Worm (Caenorhabditis elegans): Measurements from ENCODE around the gene clec-150.
A peak's percentile ranks its signal among the peaks of the same experiment; 100 is the strongest.

The clec-150 gene

ce11 chrIII:991581-991980, 10.9 kb upstream of the clec-150 start, which contains the start of gene trp-2:
TSS of gene trp-2 (plus strand) at chrIII:991881.
- TF ChIP-seq ceh-82 (tag; optimal IDR thresholded peaks at IDR 0.05) (no peak), nhr-42 (GFP tag; IDR thresholded peaks at IDR 0.05) (no peak), nhr-77 (tag; optimal IDR thresholded peaks at IDR 0.05) (no peak), lin-39 (tag; optimal IDR thresholded peaks at IDR 0.05) (no peak), nhr-28 (tag; optimal IDR thresholded peaks at IDR 0.05) (no peak), hif-1 (tag; optimal IDR thresholded peaks at IDR 0.05) (no peak), D1046.2 (GFP tag; IDR thresholded peaks at IDR 0.05) (no peak), daf-19 (GFP tag; conservative IDR thresholded peaks at IDR 0.05) (no peak), tra-1 (GFP tag; IDR thresholded peaks at IDR 0.05) (no peak), ceh-28 (tag; optimal IDR thresholded peaks at IDR 0.05) (no peak), lin-13 (GFP tag; optimal IDR thresholded peaks at IDR 0.05) (no peak), ces-1 (GFP tag; optimal IDR thresholded peaks at IDR 0.05) (no peak), lin-1 (GFP tag; IDR thresholded peaks at IDR 0.05) (no peak), zag-1 (tag; optimal IDR thresholded peaks at IDR 0.05) (no peak)

DNA sequence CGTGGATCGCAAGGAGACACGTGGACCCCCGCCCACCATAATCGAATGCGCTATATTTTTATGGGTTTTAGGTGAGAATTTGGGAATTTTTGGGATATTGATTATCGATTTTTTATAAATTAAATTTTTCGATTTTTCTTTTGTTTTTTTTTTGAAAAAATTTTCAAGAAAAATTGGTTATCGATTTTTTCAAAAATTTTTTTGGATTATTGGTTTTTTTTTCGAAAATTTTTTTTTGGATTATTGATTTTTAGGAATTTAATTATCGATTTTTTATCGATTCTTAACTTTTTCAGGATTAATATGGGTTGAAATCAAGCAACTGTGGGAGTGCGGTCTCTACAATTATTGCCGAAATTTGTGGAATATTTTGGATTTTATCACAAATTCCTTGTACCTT, 5.9 kb upstream of the clec-150 start:
- TF ChIP-seq egl-27 (tag; optimal IDR thresholded peaks at IDR 0.05) = no peak
- no peak for TF ChIP-seq ceh-62 (tag; optimal IDR thresholded peaks at IDR 0.05)
- TF ChIP-seq Y75B8A.6 (GFP tag; IDR thresholded peaks at IDR 0.05) = no peak
- TF ChIP-seq mdl-1 (tag; optimal IDR thresholded peaks at IDR 0.05) = no peak
- no peak for TF ChIP-seq ces-1 (GFP tag; optimal IDR thresholded peaks at IDR 0.05)
- TF ChIP-seq arid-1 (GFP tag; conservative IDR thresholded peaks at IDR 0.05) = no peak
- TF ChIP-seq ceh-82 (tag; optimal IDR thresholded peaks at IDR 0.05) = no peak
- peak; percentile 79 for TF ChIP-seq ceh-28 (tag; optimal IDR thresholded peaks at IDR 0.05)
- peak in 1 of 2 experiments; percentile 35 for TF ChIP-seq unc-62 (GFP tag; optimal IDR thresholded peaks at IDR 0.05 in 1 of 2)
- TF ChIP-seq unc-62 (tag; optimal IDR thresholded peaks at IDR 0.05) = no peak

- no peak for TF ChIP-seq madf-5 (GFP tag; IDR thresholded peaks at IDR 0.05)
- no peak for TF ChIP-seq nhr-42 (GFP tag; IDR thresholded peaks at IDR 0.05)
- peak; percentile 66 for TF ChIP-seq ceh-28 (tag; optimal IDR thresholded peaks at IDR 0.05)
- no peak for TF ChIP-seq zfp-3 (GFP tag; conservative IDR thresholded peaks at IDR 0.05)
- no peak for TF ChIP-seq set-16 (GFP tag; IDR thresholded peaks at IDR 0.05)
Observed at ce11 chrIII:998855-999254, 3.7 kb upstream of the clec-150 start.

DNA sequence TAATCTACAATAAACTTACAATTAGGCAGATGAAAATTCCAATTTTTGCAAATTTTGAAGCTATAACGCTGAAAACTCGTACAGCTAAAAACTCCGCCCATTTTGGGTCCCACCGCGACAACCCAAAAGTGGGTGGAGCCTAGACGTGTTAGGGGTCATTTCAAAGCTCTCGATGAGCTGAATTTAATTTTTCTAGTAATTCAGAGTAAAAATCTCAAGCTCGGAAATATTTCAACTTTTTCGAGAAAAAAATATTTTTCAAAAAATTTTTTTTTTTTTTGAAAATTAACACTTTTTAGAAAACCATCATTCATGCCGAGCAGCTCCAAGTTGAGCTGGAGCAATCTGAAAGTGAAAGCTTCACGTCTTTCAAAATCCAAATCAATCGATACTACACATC, 1.2 kb upstream of the clec-150 start, which contains the start of gene R06B10.7:
Gene R06B10.7 (minus strand): TSS at position 101 of the 400 bp plus-strand sequence.
- TF ChIP-seq fos-1 (tag; optimal IDR thresholded peaks at IDR 0.05) (no peak), lir-3 (tag; optimal IDR thresholded peaks at IDR 0.05) (no peak), aha-1 (tag) (no peak), tra-1 (GFP tag; IDR thresholded peaks at IDR 0.05) (no peak), lim-7 (GFP tag; IDR thresholded peaks at IDR 0.05) (no peak)

DNA sequence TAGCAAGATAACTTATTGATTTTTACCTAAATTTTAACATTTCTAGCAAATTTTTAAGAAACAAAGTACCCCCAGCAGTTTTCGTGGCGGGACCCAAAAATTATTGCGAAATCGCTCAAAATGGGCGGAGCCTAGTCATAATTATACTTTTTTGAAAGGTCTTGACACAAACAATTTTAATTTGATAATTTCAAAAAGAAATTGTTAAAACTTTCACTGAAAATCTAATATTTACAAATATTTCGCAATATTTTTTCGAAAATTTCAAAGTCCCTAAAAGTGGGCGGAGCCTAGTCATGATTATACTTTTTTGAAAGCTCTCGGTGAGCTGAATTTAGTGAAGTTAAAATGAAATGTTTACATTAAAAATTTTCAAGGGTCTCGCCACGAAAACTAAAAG, 2.0 kb downstream of the clec-150 start:
- TF ChIP-seq ZK546.5 (tag; optimal IDR thresholded peaks at IDR 0.05) = no peak
- no peak for TF ChIP-seq Y48G9A.11 (GFP tag; IDR thresholded peaks at IDR 0.05)
- TF ChIP-seq egl-43 (GFP tag; IDR thresholded peaks at IDR 0.05) = no peak
- no peak for TF ChIP-seq ceh-20 (GFP tag; IDR thresholded peaks at IDR 0.05)
- no peak for TF ChIP-seq hlh-30 (tag; optimal IDR thresholded peaks at IDR 0.05; ENCODE audit: insufficient read depth)
- TF ChIP-seq nhr-10 (tag; optimal IDR thresholded peaks at IDR 0.05) = no peak
- no peak for TF ChIP-seq zip-11 (GFP tag; IDR thresholded peaks at IDR 0.05)
- no peak for TF ChIP-seq duxl-1 (tag; optimal IDR thresholded peaks at IDR 0.05; ENCODE audit: poor library complexity)
- TF ChIP-seq php-3 (GFP tag; IDR thresholded peaks at IDR 0.05) = no peak
